Worm (Caenorhabditis elegans) whole organism, midembryonic: Measurements from ENCODE around the gene mep-1.

Experiments used
- T22C8.4 ChIP-seq: fragments of 200-800 bp; sonication (Bioruptor generic); IDR thresholded peaks from 2 replicates; pipeline ENCODE4 v1.3.6; 2022; ENCODE audit warnings: missing genetic modification characterization, missing compliant biosample characterization
- flt-1 ChIP-seq: fragments of 200-800 bp; sonication (Bioruptor generic); IDR thresholded peaks from 2 replicates; pipeline ENCODE4 v1.3.6; 2022; ENCODE audit warnings: missing genetic modification characterization, missing compliant biosample characterization
- med-1 ChIP-seq: sonication (generic microtip); optimal IDR thresholded peaks from 2 replicates; lab custom pipeline; 2017; ENCODE audit warnings: missing genetic modification characterization, mild to moderate bottlenecking, missing compliant biosample characterization, antibody characterized with exemption, missing genetic modification reagents; ENCODE audit not compliant: insufficient read depth
- ref-1 ChIP-seq: fragments of 200-800 bp; sonication (Bioruptor generic); conservative IDR thresholded peaks from 2 replicates; pipeline ENCODE4 v1.3.6; 2022; ENCODE audit warnings: missing genetic modification reagents, missing genetic modification characterization, missing compliant biosample characterization
- ztf-23 ChIP-seq: fragments of 200-800 bp; sonication (Bioruptor generic); IDR thresholded peaks from 2 replicates; pipeline ENCODE4 v1.3.6; 2022; ENCODE audit warnings: missing genetic modification reagents, missing genetic modification characterization, missing compliant biosample characterization
- ztf-29 ChIP-seq: fragments of 200-800 bp; sonication (Bioruptor generic); IDR thresholded peaks from 2 replicates; pipeline ENCODE4 v1.3.6; 2022; ENCODE audit warnings: missing genetic modification reagents, missing genetic modification characterization, missing compliant biosample characterization

ce11 chrIV:11492345-11492744 lies 32.1 kb upstream of the mep-1 start:
- no peak for TF ChIP-seq ztf-29 (GFP tag; lab: Robert Waterston, UW)
- no peak for TF ChIP-seq ztf-23 (GFP tag; lab: Robert Waterston, UW)
- TF ChIP-seq ref-1 (GFP tag; lab: Robert Waterston, UW): no peak
- no peak for TF ChIP-seq T22C8.4 (GFP tag; lab: Robert Waterston, UW)
- no peak for TF ChIP-seq med-1 (GFP tag; lab: Kevin White, UChicago)
- no peak for TF ChIP-seq flt-1 (GFP tag; lab: Robert Waterston, UW)
